Worm (Caenorhabditis elegans) whole organism, late embryonic: ENCODE measurements around the gene ilys-3.

Experiments
- C08G9.2 ChIP-seq: sonication (generic microtip); optimal IDR thresholded peaks from 2 replicates; lab custom pipeline; 2016; ENCODE audit warnings: mild to moderate bottlenecking, missing genetic modification characterization, moderate library complexity, missing compliant biosample characterization
- K09A11.1 ChIP-seq: sonication (generic microtip); optimal IDR thresholded peaks from 2 replicates; lab custom pipeline; 2017; ENCODE audit warnings: antibody characterized with exemption, mild to moderate bottlenecking, missing genetic modification characterization, missing compliant biosample characterization; ENCODE audit not compliant: insufficient read depth
- T23F11.4 ChIP-seq: fragments of 200-800 bp; sonication (Bioruptor generic); optimal IDR thresholded peaks from 2 replicates; lab custom pipeline; 2018; ENCODE audit warnings: mild to moderate bottlenecking, missing genetic modification characterization, missing compliant biosample characterization
- Y22D7AL.16 ChIP-seq: sonication (generic microtip); optimal IDR thresholded peaks from 2 replicates; lab custom pipeline; 2016; ENCODE audit warnings: missing genetic modification characterization, missing compliant biosample characterization
- ama-1 ChIP-seq: fragments of 150-350 bp; optimal IDR thresholded peaks from 2 replicates; lab custom pipeline; 2014
- ceh-14 ChIP-seq: sonication (generic microtip); optimal IDR thresholded peaks from 2 replicates; lab custom pipeline; 2016; ENCODE audit warnings: missing genotype, missing genetic modification characterization, missing compliant biosample characterization
- ceh-2 ChIP-seq: sonication (generic microtip); optimal IDR thresholded peaks from 2 replicates; lab custom pipeline; 2016; ENCODE audit warnings: missing genotype, missing genetic modification characterization, missing compliant biosample characterization
- ceh-22 ChIP-seq: sonication (generic microtip); optimal IDR thresholded peaks from 2 replicates; lab custom pipeline; 2017; ENCODE audit warnings: missing biosample characterization, missing genetic modification characterization
- ceh-24 ChIP-seq: sonication (generic microtip); optimal IDR thresholded peaks from 2 replicates; lab custom pipeline; 2016; ENCODE audit warnings: mild to moderate bottlenecking, missing genetic modification characterization, missing compliant biosample characterization
- ceh-30 ChIP-seq: fragments of 150-350 bp; optimal IDR thresholded peaks from 2 replicates; lab custom pipeline; 2014; ENCODE audit warnings: missing biosample characterization, missing genetic modification characterization
- ceh-31 ChIP-seq: sonication (generic microtip); optimal IDR thresholded peaks from 2 replicates; lab custom pipeline; 2016; ENCODE audit warnings: missing genetic modification characterization, missing compliant biosample characterization
- ceh-34 ChIP-seq: sonication (generic microtip); optimal IDR thresholded peaks from 2 replicates; lab custom pipeline; 2016; ENCODE audit warnings: mild to moderate bottlenecking, missing genetic modification characterization, missing compliant biosample characterization
- ceh-6 ChIP-seq: fragments of 200-800 bp; sonication (Bioruptor generic); optimal IDR thresholded peaks from 2 replicates; lab custom pipeline; 2018; ENCODE audit warnings: mild to moderate bottlenecking, missing genetic modification characterization, missing compliant biosample characterization
- che-1 ChIP-seq: sonication (generic microtip); optimal IDR thresholded peaks from 2 replicates; lab custom pipeline; 2016; ENCODE audit warnings: mild to moderate bottlenecking, missing genetic modification characterization, missing compliant biosample characterization
- dve-1 ChIP-seq: sonication (generic microtip); optimal IDR thresholded peaks from 2 replicates; lab custom pipeline; 2017; ENCODE audit warnings: antibody characterized with exemption, mild to moderate bottlenecking, missing genetic modification characterization, missing compliant biosample characterization
- elt-4 ChIP-seq: sonication (generic microtip); optimal IDR thresholded peaks from 2 replicates; lab custom pipeline; 2016; ENCODE audit warnings: missing genetic modification characterization, missing compliant biosample characterization
- eyg-1 ChIP-seq: sonication (generic microtip); optimal IDR thresholded peaks from 2 replicates; lab custom pipeline; 2016; ENCODE audit warnings: missing genotype, missing genetic modification characterization, missing compliant biosample characterization
- fkh-6 ChIP-seq: sonication (generic microtip); optimal IDR thresholded peaks from 2 replicates; lab custom pipeline; 2016; ENCODE audit warnings: missing genetic modification characterization, missing compliant biosample characterization
- gmeb-2 ChIP-seq: sonication (generic microtip); optimal IDR thresholded peaks from 2 replicates; lab custom pipeline; 2016; ENCODE audit warnings: missing genetic modification characterization, inconsistent platforms, missing compliant biosample characterization
- hlh-15 ChIP-seq: sonication (generic microtip); optimal IDR thresholded peaks from 2 replicates; lab custom pipeline; 2016; ENCODE audit warnings: missing genetic modification characterization, missing compliant biosample characterization
- hlh-30 ChIP-seq: sonication (generic microtip); optimal IDR thresholded peaks from 2 replicates; lab custom pipeline; 2017; ENCODE audit warnings: antibody characterized with exemption, missing genetic modification characterization, missing compliant biosample characterization; ENCODE audit not compliant: insufficient read depth
- hlh-6 ChIP-seq: sonication (generic microtip); optimal IDR thresholded peaks from 2 replicates; lab custom pipeline; 2016; ENCODE audit warnings: missing genotype, missing genetic modification characterization, missing compliant biosample characterization
- nfya-1 ChIP-seq: sonication (generic microtip); optimal IDR thresholded peaks from 2 replicates; lab custom pipeline; 2017; ENCODE audit warnings: missing genetic modification characterization, mild to moderate bottlenecking, missing compliant biosample characterization, antibody characterized with exemption, moderate library complexity
- nhr-232 ChIP-seq: sonication (generic microtip); optimal IDR thresholded peaks from 2 replicates; lab custom pipeline; 2016; ENCODE audit warnings: missing genetic modification characterization, missing compliant biosample characterization
- odd-2 ChIP-seq: sonication (generic microtip); optimal IDR thresholded peaks from 2 replicates; lab custom pipeline; 2017; ENCODE audit warnings: antibody characterized with exemption, mild to moderate bottlenecking, missing genetic modification characterization, missing compliant biosample characterization
- pag-3 ChIP-seq: sonication (generic microtip); optimal IDR thresholded peaks from 2 replicates; lab custom pipeline; 2016; ENCODE audit warnings: missing compliant biosample characterization, missing genetic modification characterization, borderline replicate concordance
- pax-1 ChIP-seq: fragments of 150-350 bp; optimal IDR thresholded peaks from 2 replicates; lab custom pipeline; 2014; ENCODE audit warnings: missing biosample characterization, missing genetic modification characterization
- pha-2 ChIP-seq: sonication (generic microtip); optimal IDR thresholded peaks from 2 replicates; lab custom pipeline; 2017; ENCODE audit warnings: mild to moderate bottlenecking, missing genetic modification characterization, missing compliant biosample characterization
- pros-1 ChIP-seq: fragments of 150-350 bp; optimal IDR thresholded peaks from 2 replicates; lab custom pipeline; 2014; ENCODE audit warnings: missing biosample characterization, missing genetic modification reagents, missing genetic modification characterization
- ref-2 ChIP-seq: sonication (generic microtip); optimal IDR thresholded peaks from 2 replicates; lab custom pipeline; 2016; ENCODE audit warnings: missing genetic modification characterization, missing compliant biosample characterization
- rnt-1 ChIP-seq: sonication (generic microtip); optimal IDR thresholded peaks from 2 replicates; lab custom pipeline; 2016; ENCODE audit warnings: missing genetic modification characterization, missing compliant biosample characterization
- sdc-2 ChIP-seq: sonication (generic microtip); optimal IDR thresholded peaks from 2 replicates; lab custom pipeline; 2016; ENCODE audit warnings: missing genotype, missing genetic modification characterization, missing compliant biosample characterization
- sox-4 ChIP-seq: sonication (generic microtip); optimal IDR thresholded peaks from 2 replicates; lab custom pipeline; 2017; ENCODE audit warnings: mild to moderate bottlenecking, missing genetic modification characterization, inconsistent platforms, missing compliant biosample characterization
- tbx-2 ChIP-seq: sonication (generic microtip); optimal IDR thresholded peaks from 2 replicates; lab custom pipeline; 2016; ENCODE audit warnings: missing genetic modification characterization, missing compliant biosample characterization
- tbx-7 ChIP-seq: sonication (generic microtip); optimal IDR thresholded peaks from 2 replicates; lab custom pipeline; 2016; ENCODE audit warnings: missing genotype, missing genetic modification characterization, missing compliant biosample characterization
- ttx-3 ChIP-seq: sonication (generic microtip); optimal IDR thresholded peaks from 2 replicates; lab custom pipeline; 2016; ENCODE audit warnings: missing genetic modification reagents, missing genetic modification characterization, missing compliant biosample characterization
- zip-5 ChIP-seq: sonication (generic microtip); optimal IDR thresholded peaks from 2 replicates; lab custom pipeline; 2016; ENCODE audit warnings: missing genetic modification characterization, missing compliant biosample characterization
- ztf-16 ChIP-seq: sonication (generic microtip); optimal IDR thresholded peaks from 2 replicates; lab custom pipeline; 2017; ENCODE audit warnings: missing genetic modification characterization, missing compliant biosample characterization

ilys-3 gene

DNA sequence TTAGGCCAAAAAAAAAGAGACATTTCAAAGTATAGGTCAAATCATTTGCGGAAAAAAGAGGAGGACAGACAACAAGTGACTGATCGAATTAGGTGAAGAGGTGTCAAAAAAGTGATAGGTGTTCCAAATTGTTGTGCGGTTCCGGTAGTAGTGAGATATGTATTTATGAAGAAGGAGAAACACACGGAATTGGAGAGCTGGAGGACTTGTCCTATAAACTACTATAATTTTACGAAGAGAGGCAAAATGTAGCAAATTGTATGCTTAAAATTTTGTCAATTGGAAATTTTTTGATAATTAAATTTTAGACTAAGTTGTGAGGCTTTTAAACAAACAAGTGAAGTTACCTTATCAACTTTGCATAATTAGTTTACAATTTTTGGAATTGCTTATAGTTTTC is 12.6 kb upstream of the ilys-3 start:
- TF ChIP-seq hlh-6 = no peak
- TF ChIP-seq pros-1 (tag; lab: Kevin White, UChicago) = no peak
- TF ChIP-seq ceh-14 (tag; lab: Kevin White, UChicago) = no peak
- TF ChIP-seq gmeb-2 (tag; lab: Kevin White, UChicago) = no peak
- no peak for TF ChIP-seq ttx-3
- TF ChIP-seq ceh-6 (GFP tag; lab: Kevin White, UChicago) = no peak
- TF ChIP-seq pag-3 (tag; lab: Kevin White, UChicago) = no peak
- no peak for TF ChIP-seq ceh-34 (tag; lab: Kevin White, UChicago)
- TF ChIP-seq elt-4 (tag; lab: Kevin White, UChicago) = no peak
- TF ChIP-seq Y22D7AL.16 (tag; lab: Kevin White, UChicago) = no peak
- TF ChIP-seq ztf-16 (tag; lab: Kevin White, UChicago) = no peak
- no peak for TF ChIP-seq C08G9.2
- TF ChIP-seq ama-1 = no peak
- no peak for TF ChIP-seq K09A11.1 (tag; lab: Kevin White, UChicago)
- TF ChIP-seq fkh-6 = no peak
- no peak for TF ChIP-seq sox-4 (tag; lab: Kevin White, UChicago)
- TF ChIP-seq nhr-232 (tag; lab: Kevin White, UChicago) = no peak
- no peak for TF ChIP-seq eyg-1 (tag; lab: Kevin White, UChicago)

DNA sequence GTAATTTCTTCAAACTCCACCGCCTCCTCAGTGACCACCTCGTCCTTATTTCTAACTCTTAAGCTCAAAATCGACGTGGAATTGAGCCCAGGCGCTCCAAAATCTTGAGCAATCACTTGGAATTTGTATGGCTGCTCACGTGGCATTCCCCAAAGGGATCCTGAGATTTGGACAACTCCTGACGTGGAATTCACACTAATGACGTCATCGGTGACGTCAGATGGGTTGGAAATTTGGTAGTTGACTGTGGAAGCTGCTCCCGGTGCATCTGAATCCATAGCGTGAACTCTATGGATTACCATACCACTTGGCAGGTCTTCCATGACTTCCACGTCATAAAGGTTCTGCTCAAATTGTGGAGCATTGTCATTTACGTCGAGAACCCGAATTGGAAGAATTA is 9.1 kb upstream of the ilys-3 start:
- no peak for TF ChIP-seq ceh-2
- TF ChIP-seq dve-1 = no peak
- no peak for TF ChIP-seq ceh-22 (tag; lab: Kevin White, UChicago)
- TF ChIP-seq sdc-2 = no peak

DNA sequence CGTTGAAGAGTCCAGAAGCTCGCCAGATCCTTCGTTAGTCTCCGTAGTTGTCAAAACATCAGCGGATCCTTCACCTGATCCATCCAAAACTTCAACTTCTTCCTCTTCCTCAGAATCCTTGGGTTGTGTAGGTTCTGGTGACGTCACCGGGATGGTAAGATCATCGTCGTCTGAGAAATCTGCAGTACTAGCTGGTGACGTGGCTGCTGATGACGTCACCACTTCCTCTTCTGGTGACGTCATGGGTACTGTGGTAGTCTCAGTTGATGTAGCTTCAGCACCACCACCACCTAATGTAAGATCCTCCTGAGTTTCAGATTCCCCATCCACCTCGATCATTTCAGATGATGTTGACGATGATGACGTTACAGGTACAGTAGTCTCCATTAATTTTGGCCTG is 2.9 kb upstream of the ilys-3 start:
- TF ChIP-seq ama-1 (no peak), nfya-1 (tag; lab: Kevin White, UChicago) (no peak), elt-4 (tag; lab: Kevin White, UChicago) (no peak), che-1 (tag; lab: Kevin White, UChicago) (no peak), Y22D7AL.16 (tag; lab: Kevin White, UChicago) (no peak), odd-2 (tag; lab: Kevin White, UChicago) (no peak), tbx-2 (no peak), rnt-1 (tag; lab: Kevin White, UChicago) (no peak), sdc-2 (no peak), ceh-30 (tag; lab: Kevin White, UChicago) (no peak), hlh-15 (no peak)

DNA sequence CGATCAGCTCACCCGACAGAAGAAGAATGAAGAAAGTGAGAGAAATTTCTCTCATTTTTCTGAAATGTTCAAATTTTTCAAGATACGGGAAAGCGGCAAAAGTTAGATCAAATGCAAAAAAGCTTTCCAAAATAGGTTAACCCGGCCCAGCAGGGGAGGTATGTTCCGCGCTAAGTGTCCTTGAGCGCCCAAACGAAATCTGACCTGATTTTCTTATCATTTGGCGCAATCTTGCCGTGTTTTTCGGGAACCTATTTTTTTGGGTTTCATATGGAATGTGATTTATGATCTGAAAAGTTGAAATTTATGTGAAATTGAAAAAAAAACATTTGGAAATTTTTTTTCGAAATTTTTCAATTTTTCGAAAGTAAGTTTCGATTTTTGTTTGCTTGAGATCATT is 945 bp upstream of the ilys-3 start, which contains the start of gene cdh-10:
cdh-10 (minus strand) TSS at position 59 of the 400 bp plus-strand sequence.
- no peak for TF ChIP-seq odd-2 (tag; lab: Kevin White, UChicago)

DNA sequence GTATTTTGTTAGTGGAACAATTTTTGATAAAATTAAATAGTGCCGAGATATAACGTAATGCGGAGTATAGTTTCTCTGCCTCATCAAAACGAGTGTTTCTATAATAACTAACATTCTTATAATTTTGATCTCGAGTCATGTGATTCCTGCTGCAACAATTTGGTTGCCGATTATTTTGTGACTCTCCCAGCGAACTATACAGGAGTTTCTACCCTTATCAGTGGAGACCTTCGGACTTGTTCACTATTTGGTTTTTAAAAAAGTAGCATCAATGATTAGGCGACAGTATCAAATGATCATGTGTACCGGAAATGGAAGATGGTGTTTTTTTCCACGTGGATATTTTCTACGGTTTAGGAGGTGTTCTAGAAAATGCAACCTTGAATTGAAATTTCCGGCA is 2.0 kb downstream of the ilys-3 start:
- TF ChIP-seq zip-5 (tag; lab: Kevin White, UChicago) (no peak), ceh-31 (no peak), T23F11.4 (GFP tag; lab: Kevin White, UChicago) (no peak), tbx-7 (tag; lab: Kevin White, UChicago) (no peak), pax-1 (no peak), ref-2 (tag; lab: Kevin White, UChicago) (no peak), fkh-6 (no peak), pha-2 (no peak), hlh-30 (no peak), ceh-24 (no peak)
